Comparison of ENCODE assay signal across 4 fruit fly cellular contexts in the genomic region with DNA sequence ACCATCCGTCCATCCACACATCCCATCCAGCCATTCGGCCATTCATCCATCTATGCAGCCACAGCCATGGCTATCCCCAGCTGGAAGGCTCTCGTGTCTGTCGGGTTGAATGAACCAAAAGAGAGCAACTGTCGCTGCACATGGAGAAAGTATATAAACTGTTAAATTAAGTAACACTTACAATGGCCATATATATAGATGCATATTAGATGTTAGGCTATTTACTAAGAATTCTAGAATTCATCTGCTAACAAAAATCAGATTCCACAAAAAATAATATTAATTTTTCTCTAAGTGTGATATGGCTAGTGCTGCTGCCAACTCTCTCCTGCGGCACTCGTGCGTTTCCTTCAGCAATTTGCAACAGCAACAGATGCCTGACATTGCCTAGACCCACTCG.
TF ChIP-seq lines count a peak whose summit lies in the region.

No protein-coding gene starts in this region.

- no peak for TF ChIP-seq CTCF in whole organism, embryonic (GFP tag; optimal IDR thresholded peaks at IDR 0.05; lab: Kevin White, UChicago)

TF ChIP-seq in whole organism, embryonic, 481 proteins besides CTCF, POLR2A, EP300 and RAD21:
- TF ChIP-seq CG2712 (tag; optimal IDR thresholded peaks at IDR 0.05; lab: Kevin White, UChicago) (peak; percentile 3), Med (GFP tag; lab: Kevin White, UChicago) (peak; percentile 10), Drgx (GFP tag; IDR thresholded peaks at IDR 0.05; lab: Robert Waterston, UW) (peak; percentile 73), CG7987 (GFP tag; optimal IDR thresholded peaks at IDR 0.05; lab: Kevin White, UChicago) (no peak), Ets97D (GFP tag; optimal IDR thresholded peaks at IDR 0.05; lab: Kevin White, UChicago) (no peak), dmrt11E (tag; optimal IDR thresholded peaks at IDR 0.05; lab: Kevin White, UChicago) (peak; percentile 41), prd (optimal IDR thresholded peaks at IDR 0.05; lab: Kevin White, UChicago) (no peak), prd (GFP tag; IDR thresholded peaks at IDR 0.05; lab: Robert Waterston, UW) (peak; percentile 19; the same call in 1 of the 3 replicates), Xrp1 (GFP tag; IDR thresholded peaks at IDR 0.05; lab: Robert Waterston, UW) (peak; percentile 17; the same call in 1 of the 2 replicates), Sox100B (GFP tag; optimal IDR thresholded peaks at IDR 0.05; lab: Kevin White, UChicago) (no peak), CG16813 (GFP tag; IDR thresholded peaks at IDR 0.05; lab: Robert Waterston, UW; ENCODE audit: partially characterized antibody) (0 out of 3 replicates have a peak, but pooled peaks have one; percentile 2), bsh (GFP tag; optimal IDR thresholded peaks at IDR 0.05; lab: Kevin White, UChicago) (peak in 1 of 2 experiments; percentile 68), Doc2 (GFP tag; IDR thresholded peaks at IDR 0.05; lab: Robert Waterston, UW) (no peak)

TF ChIP-seq in whole organism, prepupa, 60 proteins besides CTCF, POLR2A, EP300 and RAD21 (continues in another document):
- no peak for TF ChIP-seq Ets21C (GFP tag; optimal IDR thresholded peaks at IDR 0.05; lab: Kevin White, UChicago)
- TF ChIP-seq CG6163 (GFP tag; IDR thresholded peaks at IDR 0.05; lab: Robert Waterston, UW): peak; percentile 90
- TF ChIP-seq CG6854 (GFP tag; optimal IDR thresholded peaks at IDR 0.05; lab: Kevin White, UChicago): no peak
- TF ChIP-seq fkh (GFP tag; optimal IDR thresholded peaks at IDR 0.05; lab: Kevin White, UChicago): no peak
- TF ChIP-seq CG6792 (GFP tag; optimal IDR thresholded peaks at IDR 0.05; lab: Kevin White, UChicago): peak; percentile 28
- TF ChIP-seq ss (GFP tag; optimal IDR thresholded peaks at IDR 0.05; lab: Kevin White, UChicago): peak in 1 of 2 experiments; percentile 20
- TF ChIP-seq CG9139 (GFP tag; optimal IDR thresholded peaks at IDR 0.05; lab: Kevin White, UChicago): peak; percentile 23
- peak; percentile 30 for TF ChIP-seq Met (GFP tag; optimal IDR thresholded peaks at IDR 0.05; lab: Kevin White, UChicago)
- peak; percentile 74; the same call in 2 of the 3 replicates for TF ChIP-seq eg (GFP tag; IDR thresholded peaks at IDR 0.05; lab: Robert Waterston, UW)
- peak; percentile 76 for TF ChIP-seq Sox14 (GFP tag; optimal IDR thresholded peaks at IDR 0.05; lab: Kevin White, UChicago)
- peak; percentile 67 for TF ChIP-seq CG3032 (tag; optimal IDR thresholded peaks at IDR 0.05; lab: Kevin White, UChicago)
- TF ChIP-seq CG8632 (GFP tag; optimal IDR thresholded peaks at IDR 0.05; lab: Kevin White, UChicago): no peak
- TF ChIP-seq CG11902 (GFP tag; optimal IDR thresholded peaks at IDR 0.05; lab: Kevin White, UChicago): no peak
- peak; percentile 11 for TF ChIP-seq Smox (GFP tag; optimal IDR thresholded peaks at IDR 0.05; lab: Kevin White, UChicago)
- TF ChIP-seq CG6808 (GFP tag; optimal IDR thresholded peaks at IDR 0.05; lab: Kevin White, UChicago): peak; percentile 25
- TF ChIP-seq Hr38 (GFP tag; optimal IDR thresholded peaks at IDR 0.05; lab: Kevin White, UChicago): no peak
- TF ChIP-seq CG10631 (GFP tag; optimal IDR thresholded peaks at IDR 0.05; lab: Kevin White, UChicago): peak; percentile 81
- TF ChIP-seq dsx (GFP tag; optimal IDR thresholded peaks at IDR 0.05; lab: Kevin White, UChicago; ENCODE audit: poor library complexity, severe bottlenecking): peak; percentile 49
- TF ChIP-seq Sox102F (GFP tag; optimal IDR thresholded peaks at IDR 0.05; lab: Kevin White, UChicago): no peak
- TF ChIP-seq CG10669 (GFP tag; optimal IDR thresholded peaks at IDR 0.05; lab: Kevin White, UChicago): peak; percentile 47
- TF ChIP-seq CG31627 (GFP tag; optimal IDR thresholded peaks at IDR 0.05; lab: Kevin White, UChicago): no peak
- TF ChIP-seq svp (GFP tag; lab: Kevin White, UChicago): peak; percentile 36
- TF ChIP-seq Ets96B (tag; optimal IDR thresholded peaks at IDR 0.05; lab: Kevin White, UChicago): peak; percentile 75
- peak; percentile 13 for TF ChIP-seq CG11762 (GFP tag; optimal IDR thresholded peaks at IDR 0.05; lab: Kevin White, UChicago; ENCODE audit: insufficient read depth)

TF ChIP-seq in whole organism, pupa, 21 proteins besides CTCF, POLR2A, EP300 and RAD21:
- TF ChIP-seq CG15710 (tag; optimal IDR thresholded peaks at IDR 0.05; lab: Kevin White, UChicago): peak; percentile 64
- TF ChIP-seq CG32121 (GFP tag; IDR thresholded peaks at IDR 0.05; lab: Robert Waterston, UW): 0 out of 2 replicates have a peak, but pooled peaks have one; percentile 43
- peak; percentile 76 for TF ChIP-seq Ets98B (GFP tag; IDR thresholded peaks at IDR 0.05; lab: Robert Waterston, UW)
- peak; percentile 93 for TF ChIP-seq CG14655 (GFP tag; optimal IDR thresholded peaks at IDR 0.05; lab: Kevin White, UChicago)
- peak; percentile 78 for TF ChIP-seq CG12605 (GFP tag; IDR thresholded peaks at IDR 0.05; lab: Robert Waterston, UW)
- TF ChIP-seq Snoo (tag; optimal IDR thresholded peaks at IDR 0.05; lab: Kevin White, UChicago): no peak
- peak; percentile 84 for TF ChIP-seq CG4496 (GFP tag; IDR thresholded peaks at IDR 0.05; lab: Robert Waterston, UW)
- TF ChIP-seq CG13204 (GFP tag; optimal IDR thresholded peaks at IDR 0.05; lab: Kevin White, UChicago): peak; percentile 8
- TF ChIP-seq CG34367 (tag; optimal IDR thresholded peaks at IDR 0.05; lab: Kevin White, UChicago): peak; percentile 66
- peak; percentile 92 for TF ChIP-seq EcR (GFP tag; optimal IDR thresholded peaks at IDR 0.05; lab: Kevin White, UChicago)
- TF ChIP-seq D1 (tag; optimal IDR thresholded peaks at IDR 0.05; lab: Kevin White, UChicago): no peak
- TF ChIP-seq Pif1B (GFP tag; optimal IDR thresholded peaks at IDR 0.05; lab: Kevin White, UChicago): peak; percentile 73
- TF ChIP-seq Pif1A (GFP tag; optimal IDR thresholded peaks at IDR 0.05; lab: Kevin White, UChicago): peak; percentile 72
- peak; percentile 91 for TF ChIP-seq CG8301 (tag; optimal IDR thresholded peaks at IDR 0.05; lab: Kevin White, UChicago)
- peak; percentile 14 for TF ChIP-seq gl (tag; optimal IDR thresholded peaks at IDR 0.05; lab: Kevin White, UChicago)
- peak; percentile 71 for TF ChIP-seq CG17806 (tag; optimal IDR thresholded peaks at IDR 0.05; lab: Kevin White, UChicago)
- peak; percentile 60 for TF ChIP-seq CG8159 (tag; optimal IDR thresholded peaks at IDR 0.05; lab: Kevin White, UChicago)
- peak; percentile 72 for TF ChIP-seq fd96Ca (GFP tag; IDR thresholded peaks at IDR 0.05; lab: Robert Waterston, UW)
- peak; percentile 81 for TF ChIP-seq CG9948 (tag; optimal IDR thresholded peaks at IDR 0.05; lab: Kevin White, UChicago)
- 0 out of 2 replicates have a peak, but pooled peaks have one; percentile 32 for TF ChIP-seq rn (GFP tag; IDR thresholded peaks at IDR 0.05; lab: Robert Waterston, UW)
- no peak for TF ChIP-seq CG10348 (GFP tag; IDR thresholded peaks at IDR 0.05; lab: Robert Waterston, UW)

TF ChIP-seq in whole organism, wandering third instar larva, 38 proteins besides CTCF, POLR2A, EP300 and RAD21:
- TF ChIP-seq Rel (GFP tag; optimal IDR thresholded peaks at IDR 0.05; lab: Kevin White, UChicago): no peak
- TF ChIP-seq Rel (tag; optimal IDR thresholded peaks at IDR 0.05; lab: Kevin White, UChicago): no peak
- TF ChIP-seq psq (GFP tag; optimal IDR thresholded peaks at IDR 0.05; lab: Kevin White, UChicago): no peak
- TF ChIP-seq rgr (GFP tag; optimal IDR thresholded peaks at IDR 0.05; lab: Kevin White, UChicago): peak; percentile 5
- peak; percentile 13 for TF ChIP-seq fru (GFP tag; optimal IDR thresholded peaks at IDR 0.05; lab: Kevin White, UChicago)
- peak; percentile 9 for TF ChIP-seq ey (GFP tag; optimal IDR thresholded peaks at IDR 0.05; lab: Kevin White, UChicago)

Comparison
In these comparisons a context has a peak if more than half of its experiments do, and no peak if none do; other contexts are left out.
1. Of the 7 proteins assayed by ChIP-seq in both whole organism, embryonic and whole organism, prepupa: peak only in whole organism, embryonic: none; only in whole organism, prepupa: CG16779, Gug, Hr39 and Lpt; in both: none; in neither: 3.